Worm (Caenorhabditis elegans) whole organism, L2 larva: Measurements from ENCODE around the gene Y42H9AR.1.

ENCODE experiments used
- C34F6.9 ChIP-seq: fragments of 150-350 bp; optimal IDR thresholded peaks from 2 replicates; lab custom pipeline; 2014; ENCODE audit warnings: missing biosample characterization, missing genetic modification characterization
- F13H6.1 ChIP-seq: sonication (generic microtip); optimal IDR thresholded peaks from 2 replicates; lab custom pipeline; 2016; ENCODE audit warnings: missing genetic modification characterization, missing compliant biosample characterization
- R02D3.7 ChIP-seq: fragments of 150-350 bp; optimal IDR thresholded peaks from 2 replicates; lab custom pipeline; 2014; ENCODE audit warnings: missing biosample characterization, missing genetic modification characterization
- Y55F3AM.14 ChIP-seq: fragments of 200-800 bp; sonication (Bioruptor generic); optimal IDR thresholded peaks from 2 replicates; lab custom pipeline; 2018; ENCODE audit warnings: mild to moderate bottlenecking, missing genetic modification characterization, missing compliant biosample characterization
- ZK546.5 ChIP-seq: sonication (generic microtip); optimal IDR thresholded peaks from 2 replicates; lab custom pipeline; 2017; ENCODE audit warnings: missing biosample characterization, missing genetic modification characterization
- alr-1 ChIP-seq: fragments of 150-350 bp; optimal IDR thresholded peaks from 2 replicates; lab custom pipeline; 2014; ENCODE audit warnings: missing biosample characterization, missing genetic modification characterization
- ama-1 ChIP-seq: fragments of 150-350 bp; optimal IDR thresholded peaks from 2 replicates; lab custom pipeline; 2018; ENCODE audit warnings: inconsistent platforms
- ceh-82 ChIP-seq: fragments of 150-350 bp; optimal IDR thresholded peaks from 2 replicates; lab custom pipeline; 2014; ENCODE audit warnings: missing biosample characterization, missing genetic modification characterization
- crh-2 ChIP-seq: sonication (generic microtip); optimal IDR thresholded peaks from 2 replicates; lab custom pipeline; 2017; ENCODE audit warnings: missing biosample characterization, missing genetic modification characterization
- elt-3 ChIP-seq: sonication (generic microtip); optimal IDR thresholded peaks from 2 replicates; lab custom pipeline; 2017; ENCODE audit warnings: missing biosample characterization, missing genetic modification characterization
- fos-1 ChIP-seq: fragments of 150-350 bp; optimal IDR thresholded peaks from 2 replicates; lab custom pipeline; 2014; ENCODE audit warnings: missing biosample characterization, missing genetic modification characterization
- lin-13 ChIP-seq: fragments of 150-350 bp; optimal IDR thresholded peaks from 2 replicates; lab custom pipeline; 2014; ENCODE audit warnings: missing biosample characterization, missing genetic modification reagents, missing genetic modification characterization
- lin-39 ChIP-seq: fragments of 150-350 bp; optimal IDR thresholded peaks from 2 replicates; lab custom pipeline; 2014; ENCODE audit warnings: missing biosample characterization, missing genetic modification reagents, missing genetic modification characterization
- lsy-2 ChIP-seq, 2 experiments: fragments of 150-350 bp in 1 of 2; sonication (generic microtip) in 1 of 2; optimal IDR thresholded peaks; 2 replicates each; lab custom pipeline; 2014 to 2017; ENCODE audit warnings: missing biosample characterization in 2 of 2, missing genetic modification characterization in 2 of 2
- mdl-1 ChIP-seq, 2 experiments: fragments of 150-350 bp in 1 of 2; sonication (generic microtip) in 1 of 2; optimal IDR thresholded peaks; 2 replicates each; lab custom pipeline; 2017; ENCODE audit warnings: missing biosample characterization in 2 of 2, missing genetic modification characterization in 2 of 2
- nhr-10 ChIP-seq: sonication (generic microtip); optimal IDR thresholded peaks from 2 replicates; lab custom pipeline; 2017; ENCODE audit warnings: missing biosample characterization, missing genetic modification characterization
- nhr-129 ChIP-seq: fragments of 150-350 bp; optimal IDR thresholded peaks from 2 replicates; lab custom pipeline; 2014; ENCODE audit warnings: missing biosample characterization, missing genetic modification characterization
- nhr-23 ChIP-seq: fragments of 150-350 bp; optimal IDR thresholded peaks from 2 replicates; lab custom pipeline; 2014; ENCODE audit warnings: missing biosample characterization, missing genetic modification reagents, missing genetic modification characterization
- nhr-237 ChIP-seq: fragments of 150-350 bp; optimal IDR thresholded peaks from 2 replicates; lab custom pipeline; 2014; ENCODE audit warnings: missing biosample characterization, missing genetic modification characterization
- nhr-25 ChIP-seq: fragments of 150-350 bp; sonication (generic microtip); optimal IDR thresholded peaks from 3 replicates; lab custom pipeline; 2014; ENCODE audit warnings: missing biosample characterization, missing genetic modification characterization
- nhr-6 ChIP-seq: fragments of 150-350 bp; optimal IDR thresholded peaks from 2 replicates; lab custom pipeline; 2014; ENCODE audit warnings: missing biosample characterization, missing genetic modification characterization
- nhr-77 ChIP-seq: fragments of 150-350 bp; optimal IDR thresholded peaks from 2 replicates; lab custom pipeline; 2014; ENCODE audit warnings: missing biosample characterization, missing genetic modification characterization
- peb-1 ChIP-seq: fragments of 150-350 bp; optimal IDR thresholded peaks from 2 replicates; lab custom pipeline; 2014; ENCODE audit warnings: missing biosample characterization, missing genetic modification characterization
- sem-4 ChIP-seq: fragments of 150-350 bp; optimal IDR thresholded peaks from 2 replicates; lab custom pipeline; 2014; ENCODE audit warnings: missing biosample characterization, missing genetic modification reagents, missing genetic modification characterization
- skn-1 ChIP-seq: sonication (generic microtip); optimal IDR thresholded peaks from 2 replicates; lab custom pipeline; 2017; ENCODE audit warnings: missing biosample characterization, missing genetic modification characterization
- sma-9 ChIP-seq, 2 experiments: fragments of 150-350 bp in 1 of 2; sonication (generic microtip) in 1 of 2; optimal IDR thresholded peaks; 2 replicates each; lab custom pipeline; 2014 to 2016; ENCODE audit warnings: missing genetic modification characterization in 2 of 2, mild to moderate bottlenecking in 1 of 2, missing biosample characterization in 1 of 2, missing compliant biosample characterization in 1 of 2, missing genetic modification reagents in 1 of 2, moderate library complexity in 1 of 2
- unc-55 ChIP-seq: fragments of 150-350 bp; sonication (generic microtip); optimal IDR thresholded peaks from 3 replicates; lab custom pipeline; 2014; ENCODE audit warnings: missing biosample characterization, missing genetic modification reagents, missing genetic modification characterization
- zag-1 ChIP-seq: fragments of 150-350 bp; optimal IDR thresholded peaks from 2 replicates; lab custom pipeline; 2014; ENCODE audit warnings: missing biosample characterization, missing genetic modification characterization
- ztf-1 ChIP-seq: fragments of 200-800 bp; sonication (Bioruptor generic); conservative IDR thresholded peaks from 2 replicates; pipeline ENCODE4 v1.3.6; 2022; ENCODE audit warnings: missing genetic modification characterization, missing compliant biosample characterization
- ztf-11 ChIP-seq: sonication (generic microtip); optimal IDR thresholded peaks from 2 replicates; lab custom pipeline; 2017; ENCODE audit warnings: missing biosample characterization, missing genetic modification characterization
- ztf-4 ChIP-seq: fragments of 150-350 bp; optimal IDR thresholded peaks from 2 replicates; lab custom pipeline; 2014; ENCODE audit warnings: missing biosample characterization, missing genetic modification characterization

The Y42H9AR.1 gene

DNA sequence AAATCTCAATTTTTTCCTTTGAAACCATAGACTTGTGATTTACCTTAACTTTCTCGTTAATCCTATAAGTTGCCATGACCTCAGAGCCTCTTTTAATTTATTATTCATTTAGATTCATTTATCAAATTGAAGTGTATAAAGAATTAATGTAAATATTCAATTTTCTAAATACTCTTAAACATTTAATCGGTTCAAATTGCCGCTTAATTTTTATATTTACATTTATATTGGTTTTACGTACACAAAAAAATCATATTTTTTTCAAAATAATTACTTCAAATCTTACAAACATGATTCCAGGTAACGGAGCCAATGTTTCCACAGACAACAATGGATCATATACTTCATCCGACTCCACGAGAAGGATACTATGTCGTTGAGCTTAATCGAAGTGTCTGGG is 35.3 kb downstream of the Y42H9AR.1 start, which contains the start of gene pmk-1:
TSS of gene pmk-1 (plus strand) at position 301 of the 400 bp plus-strand sequence.
- TF ChIP-seq R02D3.7, result no peak
- no peak for TF ChIP-seq zag-1 (tag; lab: Kevin White, UChicago)
- no peak for TF ChIP-seq nhr-6 (tag; lab: Kevin White, UChicago)
- no peak for TF ChIP-seq Y55F3AM.14 (GFP tag; lab: Kevin White, UChicago)
- no peak for TF ChIP-seq unc-55 (GFP tag; lab: Kevin White, UChicago)
- TF ChIP-seq alr-1 (tag; lab: Kevin White, UChicago), result no peak
- TF ChIP-seq ZK546.5 (tag; lab: Kevin White, UChicago), result no peak
- no peak for TF ChIP-seq nhr-10
- no peak for TF ChIP-seq crh-2
- no peak for TF ChIP-seq nhr-237 (tag; lab: Kevin White, UChicago)
- TF ChIP-seq F13H6.1, result no peak
- no peak for TF ChIP-seq skn-1 (tag; lab: Kevin White, UChicago)
- TF ChIP-seq ztf-11 (tag; lab: Kevin White, UChicago), result no peak
- no peak for TF ChIP-seq lin-39 (tag; lab: Kevin White, UChicago)
- no peak for TF ChIP-seq C34F6.9
- TF ChIP-seq peb-1 (tag; lab: Kevin White, UChicago), result no peak
- no peak for TF ChIP-seq nhr-25 (tag; lab: Kevin White, UChicago)
- no peak for TF ChIP-seq lin-13 (GFP tag; lab: Kevin White, UChicago)
- TF ChIP-seq nhr-77 (tag; lab: Kevin White, UChicago), result no peak

DNA sequence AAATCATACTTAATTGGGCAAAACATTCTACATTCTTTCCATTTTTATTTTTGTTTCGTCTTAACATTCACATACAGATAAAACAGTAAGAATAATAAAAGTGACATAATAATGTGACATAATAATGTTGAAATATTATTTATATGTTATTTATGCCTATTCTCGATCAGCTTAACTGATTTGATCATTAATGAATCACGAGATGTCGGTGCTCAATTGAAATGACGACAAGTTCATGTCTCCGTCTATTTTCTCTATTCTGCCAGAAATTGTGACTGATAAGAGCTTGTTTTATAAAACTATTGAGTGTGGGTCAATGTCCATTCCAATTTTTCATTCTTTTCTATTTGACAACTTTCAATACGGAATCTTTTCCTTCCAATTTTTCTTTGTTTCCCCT is 38.5 kb downstream of the Y42H9AR.1 start:
- TF ChIP-seq ztf-1 (no peak), nhr-77 (tag; lab: Kevin White, UChicago) (no peak), lin-39 (tag; lab: Kevin White, UChicago) (no peak), mdl-1 (tag; optimal IDR thresholded peaks at IDR 0.05; lab: Kevin White, UChicago) (no peak), F13H6.1 (peak; percentile 10), nhr-25 (tag; lab: Kevin White, UChicago) (no peak), unc-55 (GFP tag; lab: Kevin White, UChicago) (no peak), lsy-2 (tag; optimal IDR thresholded peaks at IDR 0.05; lab: Kevin White, UChicago) (peak in 1 of 2 experiments; percentile 1), crh-2 (peak; percentile 64), sma-9 (GFP tag; optimal IDR thresholded peaks at IDR 0.05; lab: Kevin White, UChicago) (peak; percentile 65), sma-9 (tag; optimal IDR thresholded peaks at IDR 0.05; lab: Kevin White, UChicago) (no peak), nhr-10 (no peak), fos-1 (peak; percentile 75), ama-1 (lab: Kevin White, UChicago) (no peak), lin-13 (GFP tag; lab: Kevin White, UChicago) (no peak), alr-1 (tag; lab: Kevin White, UChicago) (no peak), skn-1 (tag; lab: Kevin White, UChicago) (peak; percentile 11), nhr-129 (tag; lab: Kevin White, UChicago) (no peak), ztf-11 (tag; lab: Kevin White, UChicago) (no peak)

DNA sequence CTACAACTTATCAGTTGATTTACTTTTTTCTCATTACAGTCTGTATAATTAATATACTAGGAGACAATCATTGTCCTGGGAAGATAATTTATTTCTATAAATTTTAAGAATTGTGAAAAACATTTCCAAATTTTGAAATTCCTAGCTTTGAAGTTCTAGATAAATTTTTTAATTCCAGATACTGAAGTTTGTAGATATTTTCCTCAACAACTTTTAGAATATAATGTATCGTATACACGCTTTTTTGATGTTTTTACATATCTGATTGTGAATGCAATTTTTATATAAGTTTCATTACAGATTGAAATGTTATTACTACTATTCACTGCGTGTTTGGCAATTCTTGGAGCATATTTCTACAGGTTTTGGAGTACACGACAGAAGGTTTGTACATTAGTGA is 39.0 kb downstream of the Y42H9AR.1 start, which contains the start of gene faah-2:
TSS of gene faah-2 (plus strand) at position 301 of the 400 bp plus-strand sequence.
- TF ChIP-seq nhr-25 (tag; lab: Kevin White, UChicago) (no peak), sem-4 (tag; lab: Kevin White, UChicago) (no peak), C34F6.9 (no peak)

ce11 chrIV:8152688-8153087 is 39.5 kb downstream of the Y42H9AR.1 start:
- TF ChIP-seq ceh-82 (tag; lab: Kevin White, UChicago) (no peak), nhr-77 (tag; lab: Kevin White, UChicago) (no peak), nhr-129 (tag; lab: Kevin White, UChicago) (no peak), fos-1 (peak; percentile 56)

ce11 chrIV:8153163-8153562 is 40.0 kb downstream of the Y42H9AR.1 start:
- TF ChIP-seq ztf-11 (tag; lab: Kevin White, UChicago) (no peak), nhr-23 (tag; lab: Kevin White, UChicago) (no peak), ama-1 (lab: Kevin White, UChicago) (no peak), sem-4 (tag; lab: Kevin White, UChicago) (no peak), unc-55 (GFP tag; lab: Kevin White, UChicago) (no peak), zag-1 (tag; lab: Kevin White, UChicago) (no peak), crh-2 (no peak), skn-1 (tag; lab: Kevin White, UChicago) (no peak), ztf-4 (tag; lab: Kevin White, UChicago) (no peak), elt-3 (tag; lab: Kevin White, UChicago) (no peak), nhr-6 (tag; lab: Kevin White, UChicago) (no peak), nhr-10 (no peak), ceh-82 (tag; lab: Kevin White, UChicago) (no peak)
